Fruit fly (Drosophila melanogaster) whole organism, embryonic: ENCODE results near the gene Kat60.

Source experiments
- B-H2 ChIP-seq: fragments of 200-800 bp; sonication (Bioruptor generic); optimal IDR thresholded peaks from 2 replicates; lab custom pipeline; 2018; ENCODE audit warnings: missing biosample characterization, mild to moderate bottlenecking, missing genetic modification characterization
- BtbVII ChIP-seq: fragments of 200-800 bp; sonication (Bioruptor generic); optimal IDR thresholded peaks from 3 replicates; lab custom pipeline; 2017; ENCODE audit warnings: missing biosample characterization, mild to moderate bottlenecking, missing genetic modification characterization
- C15 ChIP-seq: fragments of 200-800 bp; sonication (Bioruptor generic); IDR thresholded peaks from 3 replicates; pipeline ENCODE4 v1.3.6; 2022; ENCODE audit warnings: missing biosample characterization, missing genetic modification characterization
- CG10321 ChIP-seq: fragments of 200-800 bp; sonication (Bioruptor generic); IDR thresholded peaks from 2 replicates; pipeline ENCODE4 v1.3.6; 2022; ENCODE audit warnings: missing biosample characterization, missing genetic modification characterization
- CG13296 ChIP-seq: fragments of 200-800 bp; sonication (Bioruptor generic); optimal IDR thresholded peaks from 3 replicates; lab custom pipeline; 2018; ENCODE audit warnings: missing biosample characterization, mild to moderate bottlenecking, missing genetic modification characterization
- CG30020 ChIP-seq: fragments of 200-800 bp; optimal IDR thresholded peaks from 2 replicates; lab custom pipeline; 2019; ENCODE audit warnings: missing biosample characterization, mild to moderate bottlenecking, missing genetic modification characterization, moderate library complexity
- CG31224 ChIP-seq: fragments of 200-800 bp; sonication (Bioruptor generic); IDR thresholded peaks from 2 replicates; pipeline ENCODE4 v1.3.6; 2022; ENCODE audit warnings: missing biosample characterization, missing genetic modification characterization
- CG4328 ChIP-seq: fragments of 200-800 bp; sonication (Bioruptor generic); optimal IDR thresholded peaks from 3 replicates; lab custom pipeline; 2017; ENCODE audit warnings: missing biosample characterization, missing genetic modification reagents, missing genetic modification characterization
- CG5180 ChIP-seq: fragments of 200-800 bp; sonication (Bioruptor generic); optimal IDR thresholded peaks from 3 replicates; lab custom pipeline; 2017; ENCODE audit warnings: missing biosample characterization, missing genetic modification characterization, mild to moderate bottlenecking, moderate library complexity, missing genetic modification reagents
- CG6175 ChIP-seq: fragments of 200-800 bp; sonication (Bioruptor generic); IDR thresholded peaks from 3 replicates; pipeline ENCODE4 v1.3.6; 2022; ENCODE audit warnings: missing biosample characterization, missing genetic modification characterization
- CG6765 ChIP-seq: fragments of 200-800 bp; sonication (Bioruptor generic); optimal IDR thresholded peaks from 3 replicates; lab custom pipeline; 2017; ENCODE audit warnings: missing biosample characterization, mild to moderate bottlenecking, missing genetic modification characterization
- CG6791 ChIP-seq: fragments of 200-800 bp; sonication (Bioruptor generic); IDR thresholded peaks from 3 replicates; pipeline ENCODE4 v1.3.6; 2022; ENCODE audit warnings: missing biosample characterization, missing genetic modification characterization; ENCODE audit not compliant: partially characterized antibody
- CG7839 ChIP-seq: fragments of 200-800 bp; sonication (Bioruptor generic); optimal IDR thresholded peaks from 3 replicates; lab custom pipeline; 2018; ENCODE audit warnings: missing biosample characterization, mild to moderate bottlenecking, missing genetic modification characterization, moderate library complexity
- CG9876 ChIP-seq: fragments of 200-800 bp; sonication (Bioruptor generic); optimal IDR thresholded peaks from 2 replicates; lab custom pipeline; 2016; ENCODE audit warnings: missing biosample characterization, missing genetic modification characterization
- CTCF ChIP-seq: fragments of 200-800 bp; sonication (Bioruptor generic); optimal IDR thresholded peaks from 2 replicates; lab custom pipeline; 2017; ENCODE audit warnings: missing biosample characterization, mild to moderate bottlenecking, missing genetic modification characterization, moderate library complexity
- D19B ChIP-seq: fragments of 200-800 bp; sonication (Bioruptor generic); optimal IDR thresholded peaks from 2 replicates; lab custom pipeline; 2017; ENCODE audit warnings: missing biosample characterization, mild to moderate bottlenecking, missing genetic modification characterization
- Dip2 ChIP-seq: fragments of 200-800 bp; sonication (Bioruptor generic); IDR thresholded peaks from 2 replicates; pipeline ENCODE4 v1.3.6; 2022; ENCODE audit warnings: missing biosample characterization, missing genetic modification characterization
- Doc3 ChIP-seq: fragments of 200-800 bp; sonication (Bioruptor generic); IDR thresholded peaks from 3 replicates; pipeline ENCODE4 v1.3.6; 2022; ENCODE audit warnings: missing biosample characterization, missing genetic modification characterization; ENCODE audit not compliant: partially characterized antibody
- Eip74EF ChIP-seq, 2 experiments: fragments of 200-800 bp in 1 of 2; fragments of >200 bp in 1 of 2; sonication (Bioruptor generic) in 1 of 2; optimal IDR thresholded peaks; 2 replicates each; lab custom pipeline; 2017 to 2019; ENCODE audit warnings: missing biosample characterization in 2 of 2, missing genetic modification characterization in 2 of 2, mild to moderate bottlenecking in 1 of 2, moderate library complexity in 1 of 2
- Fer3 ChIP-seq: fragments of 200-800 bp; sonication (Bioruptor generic); optimal IDR thresholded peaks from 2 replicates; lab custom pipeline; 2018; ENCODE audit warnings: missing biosample characterization, mild to moderate bottlenecking, missing genetic modification characterization, moderate library complexity
- H2.0 ChIP-seq: fragments of 200-800 bp; sonication (Bioruptor generic); IDR thresholded peaks from 2 replicates; pipeline ENCODE4 v1.3.6; 2022; ENCODE audit warnings: missing biosample characterization, missing genetic modification characterization
- Hr51 ChIP-seq, 2 experiments: fragments of 200-800 bp; sonication (Bioruptor generic); optimal IDR thresholded peaks; 2 replicates in 1 of 2; 3 replicates in 1 of 2; lab custom pipeline; 2016 to 2018; ENCODE audit warnings: missing biosample characterization in 2 of 2, missing genetic modification characterization in 2 of 2, mild to moderate bottlenecking in 1 of 2, moderate library complexity in 1 of 2
- Mad ChIP-seq: fragments of 200-800 bp; sonication (Bioruptor generic); optimal IDR thresholded peaks from 2 replicates; lab custom pipeline; 2016; ENCODE audit warnings: missing biosample characterization, missing genetic modification characterization
- NC2β ChIP-seq: fragments of 200-800 bp; sonication (Bioruptor generic); optimal IDR thresholded peaks from 2 replicates; lab custom pipeline; 2016; ENCODE audit warnings: missing biosample characterization, missing genetic modification characterization
- Taf1 ChIP-seq: fragments of 200-800 bp; sonication (Bioruptor generic); IDR thresholded peaks from 2 replicates; pipeline ENCODE4 v1.3.6; 2022; ENCODE audit warnings: missing biosample characterization, missing genetic modification characterization
- Trl ChIP-seq, 3 experiments: fragments of >200 bp in 2 of 3; fragments of 200-800 bp in 1 of 3; sonication (Bioruptor generic) in 1 of 3; optimal IDR thresholded peaks; 2 replicates in 1 of 3; 3 replicates in 2 of 3; lab custom pipeline; 2016 to 2017; ENCODE audit warnings: missing biosample characterization in 1 of 3, missing genetic modification characterization in 1 of 3
- abd-A ChIP-seq: fragments of 200-800 bp; sonication (Bioruptor generic); optimal IDR thresholded peaks from 3 replicates; lab custom pipeline; 2019; ENCODE audit warnings: missing biosample characterization, mild to moderate bottlenecking, missing genetic modification characterization, moderate library complexity
- bowl ChIP-seq: fragments of 200-800 bp; sonication (Bioruptor generic); IDR thresholded peaks from 2 replicates; pipeline ENCODE4 v1.3.6; 2022; ENCODE audit warnings: missing biosample characterization, missing genetic modification characterization
- chif ChIP-seq, 2 experiments: fragments of 200-800 bp; sonication (Bioruptor generic); optimal IDR thresholded peaks; 3 replicates each; lab custom pipeline; 2016; ENCODE audit warnings: missing biosample characterization in 2 of 2, missing genetic modification characterization in 2 of 2
- chm ChIP-seq: fragments of 200-800 bp; sonication (Bioruptor generic); IDR thresholded peaks from 2 replicates; pipeline ENCODE4 v1.3.6; 2022; ENCODE audit warnings: missing biosample characterization, missing genetic modification characterization
- ci ChIP-seq: fragments of 200-800 bp; sonication (Bioruptor generic); IDR thresholded peaks from 3 replicates; pipeline ENCODE4 v1.3.6; 2022; ENCODE audit warnings: missing biosample characterization, missing genetic modification characterization
- dm ChIP-seq: fragments of 200-800 bp; sonication (Bioruptor generic); optimal IDR thresholded peaks from 3 replicates; lab custom pipeline; 2016; ENCODE audit warnings: missing biosample characterization, missing genetic modification characterization
- dmrt11E ChIP-seq: fragments of 200-800 bp; sonication (Bioruptor generic); optimal IDR thresholded peaks from 3 replicates; lab custom pipeline; 2018; ENCODE audit warnings: missing biosample characterization, mild to moderate bottlenecking, missing genetic modification characterization, moderate library complexity
- ems ChIP-seq: fragments of 200-800 bp; sonication (Bioruptor generic); optimal IDR thresholded peaks from 3 replicates; lab custom pipeline; 2016; ENCODE audit warnings: missing biosample characterization, missing genetic modification characterization
- exex ChIP-seq: fragments of 200-800 bp; sonication (Bioruptor generic); optimal IDR thresholded peaks from 4 replicates; lab custom pipeline; 2018; ENCODE audit warnings: missing biosample characterization, mild to moderate bottlenecking, missing genetic modification characterization, moderate library complexity
- fu2 ChIP-seq: fragments of 200-800 bp; sonication (Bioruptor generic); optimal IDR thresholded peaks from 2 replicates; lab custom pipeline; 2016; ENCODE audit warnings: missing biosample characterization, missing genetic modification characterization
- hkb ChIP-seq, 2 experiments: fragments of 200-800 bp in 1 of 2; fragments of >200 bp in 1 of 2; sonication (Bioruptor generic) in 1 of 2; IDR thresholded peaks in 1 of 2; optimal IDR thresholded peaks in 1 of 2; 2 replicates each; pipeline versions ENCODE4 v1.3.6 to Lab custom; 2017 to 2022; ENCODE audit warnings: missing biosample characterization in 1 of 2, missing genetic modification characterization in 1 of 2
- lola ChIP-seq, 3 experiments: fragments of >200 bp in 2 of 3; fragments of 200-800 bp in 1 of 3; sonication (Bioruptor generic) in 1 of 3; optimal IDR thresholded peaks; 2 replicates each; lab custom pipeline; 2017 to 2019; ENCODE audit warnings: missing biosample characterization in 3 of 3, missing genetic modification characterization in 3 of 3, mild to moderate bottlenecking in 1 of 3, moderate library complexity in 1 of 3
- mam ChIP-seq: fragments of 200-800 bp; sonication (Bioruptor generic); optimal IDR thresholded peaks from 3 replicates; lab custom pipeline; 2016; ENCODE audit warnings: missing biosample characterization, missing genetic modification characterization
- nau ChIP-seq: fragments of 200-800 bp; sonication (Bioruptor generic); optimal IDR thresholded peaks from 3 replicates; lab custom pipeline; 2017; ENCODE audit warnings: missing biosample characterization, mild to moderate bottlenecking, missing genetic modification characterization, missing genetic modification reagents
- odd ChIP-seq: fragments of 200-800 bp; sonication (Bioruptor generic); optimal IDR thresholded peaks from 2 replicates; lab custom pipeline; 2017; ENCODE audit warnings: missing biosample characterization, mild to moderate bottlenecking, missing genetic modification characterization
- onecut ChIP-seq: fragments of 200-800 bp; sonication (Bioruptor generic); IDR thresholded peaks from 2 replicates; pipeline ENCODE4 v1.3.6; 2022; ENCODE audit warnings: missing biosample characterization, missing genetic modification characterization
- pnt ChIP-seq: fragments of 200-800 bp; sonication (Bioruptor generic); optimal IDR thresholded peaks from 3 replicates; lab custom pipeline; 2016; ENCODE audit warnings: missing biosample characterization, missing genetic modification characterization
- psq ChIP-seq: fragments of 200-800 bp; sonication (Bioruptor generic); optimal IDR thresholded peaks from 2 replicates; lab custom pipeline; 2017; ENCODE audit warnings: missing biosample characterization, missing genetic modification characterization
- so ChIP-seq: fragments of 200-800 bp; sonication (Bioruptor generic); IDR thresholded peaks from 3 replicates; pipeline ENCODE4 v1.3.6; 2022; ENCODE audit warnings: missing biosample characterization, missing genetic modification characterization
- stwl ChIP-seq: fragments of 200-800 bp; sonication (Bioruptor generic); optimal IDR thresholded peaks from 3 replicates; lab custom pipeline; 2018; ENCODE audit warnings: missing biosample characterization, mild to moderate bottlenecking, missing genetic modification characterization, moderate library complexity
- zf30C ChIP-seq: fragments of 200-800 bp; sonication (Bioruptor generic); optimal IDR thresholded peaks from 3 replicates; lab custom pipeline; 2018; ENCODE audit warnings: missing biosample characterization, mild to moderate bottlenecking, missing genetic modification characterization

Gene Kat60

dm6 chr3R:5264251-5265098 lies 32.5 kb upstream of the Kat60 start (continued):
- TF ChIP-seq Taf1 (0 out of 2 replicates have a peak, but pooled peaks have one; percentile 9), NC2β (GFP tag; lab: Kevin White, UChicago) (peak; percentile 31), CG10321 (GFP tag; lab: Robert Waterston, UW) (no peak), CG9876 (GFP tag; lab: Kevin White, UChicago) (peak; percentile 45), mam (GFP tag; lab: Kevin White, UChicago) (peak; percentile 8), Mad (no peak), CG5180 (GFP tag; lab: Kevin White, UChicago) (no peak), Doc3 (GFP tag; lab: Robert Waterston, UW) (0 out of 3 replicates have a peak, but pooled peaks have one; percentile 4), exex (tag; lab: Kevin White, UChicago) (peak; percentile 5), abd-A (tag; lab: Kevin White, UChicago) (no peak), ems (GFP tag; lab: Kevin White, UChicago) (no peak), dm (GFP tag; lab: Kevin White, UChicago) (no peak), B-H2 (GFP tag; lab: Kevin White, UChicago) (peak; percentile 18), pnt (GFP tag; lab: Kevin White, UChicago) (no peak), stwl (tag; lab: Kevin White, UChicago) (no peak), so (GFP tag; lab: Robert Waterston, UW) (no peak; the same call in 2 of the 3 replicates), CG30020 (tag; lab: Kevin White, UChicago) (peak; percentile 3), dmrt11E (tag; lab: Kevin White, UChicago) (peak; percentile 19), D19B (peak; percentile 39), CG6765 (GFP tag; lab: Kevin White, UChicago) (no peak), C15 (no peak), lola (GFP tag; optimal IDR thresholded peaks at IDR 0.05; lab: Kevin White, UChicago) (peak in 2 of 3 experiments; percentile 35 to 51), Dip2 (GFP tag; lab: Robert Waterston, UW) (no peak), fu2 (GFP tag; lab: Kevin White, UChicago) (peak; percentile 22), CG31224 (GFP tag; lab: Robert Waterston, UW) (no peak), CG13296 (GFP tag; lab: Kevin White, UChicago) (peak; percentile 54), CG7839 (tag; lab: Kevin White, UChicago) (peak; percentile 52), Hr51 (GFP tag; optimal IDR thresholded peaks at IDR 0.05; lab: Kevin White, UChicago) (peak in 1 of 2 experiments; percentile 48), Trl (optimal IDR thresholded peaks at IDR 0.05; lab: Kevin White, UChicago) (peak; percentile 84 to 87), Trl (GFP tag; optimal IDR thresholded peaks at IDR 0.05; lab: Kevin White, UChicago) (peak; percentile 16), CG6175 (GFP tag; lab: Robert Waterston, UW) (no peak), bowl (no peak), CTCF (no peak), onecut (GFP tag; lab: Robert Waterston, UW) (peak; percentile 6; the same call in 1 of the 2 replicates), nau (peak; percentile 30), chif (GFP tag; optimal IDR thresholded peaks at IDR 0.05; lab: Kevin White, UChicago) (peak; percentile 15 to 16), CG4328 (peak; percentile 34), hkb (optimal IDR thresholded peaks at IDR 0.05; lab: Kevin White, UChicago) (peak; percentile 50), hkb (GFP tag; IDR thresholded peaks at IDR 0.05; lab: Robert Waterston, UW) (0 out of 2 replicates have a peak, but pooled peaks have one; percentile 11), CG6791 (GFP tag; lab: Robert Waterston, UW) (0 out of 3 replicates have a peak, but pooled peaks have one; percentile 7), H2.0 (GFP tag; lab: Robert Waterston, UW) (no peak), ci (GFP tag; lab: Robert Waterston, UW) (peak; percentile 65), zf30C (GFP tag; lab: Kevin White, UChicago) (no peak), odd (GFP tag; lab: Kevin White, UChicago) (peak; percentile 45), Eip74EF (GFP tag; optimal IDR thresholded peaks at IDR 0.05; lab: Kevin White, UChicago) (peak in 1 of 2 experiments; percentile 15), psq (GFP tag; lab: Kevin White, UChicago) (no peak), chm (GFP tag; lab: Robert Waterston, UW) (no peak), BtbVII (GFP tag; lab: Kevin White, UChicago) (peak; percentile 59), Fer3 (peak; percentile 20)
